Worm (Caenorhabditis elegans) whole organism, L1 larva: ENCODE data around the gene sra-6.

Experiments
- egl-27 ChIP-seq, 2 experiments: fragments of 150-350 bp in 1 of 2; sonication (generic microtip); optimal IDR thresholded peaks; 3 replicates each; lab custom pipeline; 2017 to 2018; ENCODE audit warnings: missing biosample characterization in 2 of 2, missing genetic modification characterization in 2 of 2, missing genetic modification reagents in 2 of 2
- zag-1 ChIP-seq: fragments of 150-350 bp; optimal IDR thresholded peaks from 2 replicates; lab custom pipeline; 2014; ENCODE audit warnings: missing biosample characterization, missing genetic modification characterization

- TF ChIP-seq egl-27 (tag; optimal IDR thresholded peaks at IDR 0.05; lab: Kevin White, UChicago) (no peak), zag-1 (no peak)
These were observed 23.8 kb upstream of the sra-6 start for ce11 chrII:9574406-9574805.
